Fruit fly (Drosophila melanogaster) Kc167 (cell line): ENCODE data around the gene CG17300.

ENCODE experiments used
- Myc ChIP-seq: fragments of >200 bp; optimal IDR thresholded peaks from 2 replicates; lab custom pipeline; 2017; ENCODE audit warnings: missing external identifiers
- Sin3A ChIP-seq: fragments of >200 bp; optimal IDR thresholded peaks from 2 replicates; lab custom pipeline; 2018; ENCODE audit warnings: missing external identifiers
- h ChIP-seq: fragments of >200 bp; optimal IDR thresholded peaks from 3 replicates; lab custom pipeline; 2018; ENCODE audit warnings: missing external identifiers
- insv ChIP-seq: fragments of >200 bp; optimal IDR thresholded peaks from 3 replicates; lab custom pipeline; 2018; ENCODE audit warnings: missing external identifiers
- psq ChIP-seq: fragments of >200 bp; optimal IDR thresholded peaks from 2 replicates; lab custom pipeline; 2017; ENCODE audit warnings: missing external identifiers
- ttk ChIP-seq: sonication (Bioruptor generic); optimal IDR thresholded peaks from 2 replicates; lab custom pipeline; 2017; ENCODE audit warnings: missing external identifiers

The CG17300 gene

dm6 chr3L:13107307-13107938 is 20.3 kb upstream of the CG17300 start:
- TF ChIP-seq psq (no peak), insv (lab: Kevin White, UChicago) (no peak), ttk (no peak), h (lab: Kevin White, UChicago) (no peak), Sin3A (no peak), Myc (lab: Kevin White, UChicago) (no peak)

dm6 chr3L:13105863-13106262 is 18.8 kb upstream of the CG17300 start:
- TF ChIP-seq ttk (no peak), Myc (lab: Kevin White, UChicago) (no peak), insv (lab: Kevin White, UChicago) (no peak), h (lab: Kevin White, UChicago) (no peak), Sin3A (no peak), psq (no peak)

dm6 chr3L:13100438-13100837 is 13.3 kb upstream of the CG17300 start:
- no peak for TF ChIP-seq ttk
- TF ChIP-seq Sin3A: no peak
- no peak for TF ChIP-seq insv (lab: Kevin White, UChicago)
- TF ChIP-seq h (lab: Kevin White, UChicago): no peak
- TF ChIP-seq psq: no peak
- TF ChIP-seq Myc (lab: Kevin White, UChicago): no peak

dm6 chr3L:13099151-13099550 is 12.1 kb upstream of the CG17300 start:
- TF ChIP-seq h (lab: Kevin White, UChicago) (no peak), psq (no peak), Myc (lab: Kevin White, UChicago) (no peak), ttk (no peak)

dm6 chr3L:13089869-13090268 is 2.8 kb upstream of the CG17300 start, which contains the start of gene CG11251:
CG11251 (minus strand) TSS chr3L:13089969.
- no peak for TF ChIP-seq psq
- TF ChIP-seq ttk: no peak
- TF ChIP-seq insv (lab: Kevin White, UChicago): no peak
- no peak for TF ChIP-seq h (lab: Kevin White, UChicago)
- no peak for TF ChIP-seq Sin3A
- TF ChIP-seq Myc (lab: Kevin White, UChicago): no peak

- TF ChIP-seq ttk (no peak), Sin3A (no peak), h (lab: Kevin White, UChicago) (no peak), psq (no peak), Myc (lab: Kevin White, UChicago) (no peak), insv (lab: Kevin White, UChicago) (no peak)
Measured at dm6 chr3L:13084477-13084876, 2.6 kb downstream of the CG17300 start.

dm6 chr3L:13083432-13083831 is 3.7 kb downstream of the CG17300 start:
- no peak for TF ChIP-seq insv (lab: Kevin White, UChicago)
- no peak for TF ChIP-seq psq
- no peak for TF ChIP-seq h (lab: Kevin White, UChicago)

- TF ChIP-seq h (lab: Kevin White, UChicago) (no peak), Myc (lab: Kevin White, UChicago) (no peak), Sin3A (no peak), ttk (no peak)
Measured at dm6 chr3L:13081284-13081937, 5.7 kb downstream of the CG17300 start.

- TF ChIP-seq h (lab: Kevin White, UChicago) (no peak), psq (no peak), Sin3A (no peak), ttk (no peak), insv (lab: Kevin White, UChicago) (no peak), Myc (lab: Kevin White, UChicago) (no peak)
Measured at dm6 chr3L:13080418-13080817, 6.7 kb downstream of the CG17300 start.

dm6 chr3L:13077326-13077725 is 9.8 kb downstream of the CG17300 start:
- TF ChIP-seq h (lab: Kevin White, UChicago): no peak
- TF ChIP-seq psq: no peak
- TF ChIP-seq insv (lab: Kevin White, UChicago): no peak
- no peak for TF ChIP-seq Sin3A
- no peak for TF ChIP-seq ttk
- no peak for TF ChIP-seq Myc (lab: Kevin White, UChicago)

- TF ChIP-seq psq: no peak
- TF ChIP-seq ttk: no peak
- no peak for TF ChIP-seq Myc (lab: Kevin White, UChicago)
- TF ChIP-seq insv (lab: Kevin White, UChicago): no peak
- no peak for TF ChIP-seq Sin3A
- TF ChIP-seq h (lab: Kevin White, UChicago): no peak
Measured at dm6 chr3L:13074084-13074624, 12.9 kb downstream of the CG17300 start.

dm6 chr3L:13068293-13068692 is 18.8 kb downstream of the CG17300 start:
- TF ChIP-seq Myc (lab: Kevin White, UChicago) (no peak), insv (lab: Kevin White, UChicago) (no peak), psq (no peak), ttk (no peak), h (lab: Kevin White, UChicago) (no peak), Sin3A (no peak)

- TF ChIP-seq insv (lab: Kevin White, UChicago): no peak
- TF ChIP-seq h (lab: Kevin White, UChicago): no peak
- no peak for TF ChIP-seq psq
- no peak for TF ChIP-seq ttk
- TF ChIP-seq Myc (lab: Kevin White, UChicago): no peak
- TF ChIP-seq Sin3A: no peak
Measured at dm6 chr3L:13066220-13066619, 20.9 kb downstream of the CG17300 start.
